Fruit fly (Drosophila melanogaster) whole organism, embryonic: ENCODE results near the gene cindr.

Source experiments
- Ada2b ChIP-seq: fragments of 200-800 bp; sonication (Bioruptor generic); IDR thresholded peaks from 2 replicates; pipeline ENCODE4 v1.3.6; 2022; ENCODE audit warnings: missing biosample characterization, missing genetic modification characterization
- B-H1 ChIP-seq: fragments of 200-800 bp; sonication (Bioruptor generic); IDR thresholded peaks from 3 replicates; pipeline ENCODE4 v1.3.6; 2022; ENCODE audit warnings: missing biosample characterization, missing genetic modification characterization
- CG10147 ChIP-seq: fragments of 200-800 bp; sonication (Bioruptor generic); optimal IDR thresholded peaks from 2 replicates; lab custom pipeline; 2019; ENCODE audit warnings: missing biosample characterization, mild to moderate bottlenecking, missing genetic modification characterization, moderate library complexity
- CG10654 ChIP-seq: fragments of 200-800 bp; sonication (Bioruptor generic); optimal IDR thresholded peaks from 2 replicates; lab custom pipeline; 2016; ENCODE audit warnings: missing biosample characterization, missing genetic modification characterization
- CG12769 ChIP-seq: fragments of 200-800 bp; sonication (Bioruptor generic); optimal IDR thresholded peaks from 2 replicates; lab custom pipeline; 2019; ENCODE audit warnings: missing biosample characterization, mild to moderate bottlenecking, missing genetic modification characterization, moderate library complexity
- CG12942 ChIP-seq: fragments of 200-800 bp; sonication (Bioruptor generic); optimal IDR thresholded peaks from 3 replicates; lab custom pipeline; 2016; ENCODE audit warnings: missing biosample characterization, missing genetic modification characterization
- CG15073 ChIP-seq: fragments of 200-800 bp; sonication (Bioruptor generic); optimal IDR thresholded peaks from 2 replicates; lab custom pipeline; 2016; ENCODE audit warnings: missing biosample characterization, missing genetic modification characterization
- CG17186 ChIP-seq: fragments of 200-800 bp; sonication (Bioruptor generic); optimal IDR thresholded peaks from 3 replicates; lab custom pipeline; 2017; ENCODE audit warnings: missing biosample characterization, missing genetic modification reagents, missing genetic modification characterization
- CG17829 ChIP-seq: fragments of 200-800 bp; optimal IDR thresholded peaks from 2 replicates; lab custom pipeline; 2019; ENCODE audit warnings: missing biosample characterization, mild to moderate bottlenecking, missing genetic modification characterization, moderate library complexity
- CG17912 ChIP-seq: fragments of 200-800 bp; sonication (Bioruptor generic); optimal IDR thresholded peaks from 2 replicates; lab custom pipeline; 2018; ENCODE audit warnings: missing biosample characterization, mild to moderate bottlenecking, missing genetic modification characterization
- CG18619 ChIP-seq: fragments of 200-800 bp; sonication (Bioruptor generic); optimal IDR thresholded peaks from 3 replicates; lab custom pipeline; 2017; ENCODE audit warnings: missing biosample characterization, mild to moderate bottlenecking, missing genetic modification characterization
- CG30020 ChIP-seq: fragments of 200-800 bp; optimal IDR thresholded peaks from 2 replicates; lab custom pipeline; 2019; ENCODE audit warnings: missing biosample characterization, mild to moderate bottlenecking, missing genetic modification characterization, moderate library complexity
- CG32767 ChIP-seq: fragments of 200-800 bp; sonication (Bioruptor generic); IDR thresholded peaks from 2 replicates; pipeline ENCODE4 v1.3.6; 2022; ENCODE audit warnings: missing biosample characterization, missing genetic modification characterization
- CG33213 ChIP-seq: fragments of 200-800 bp; sonication (Bioruptor generic); optimal IDR thresholded peaks from 3 replicates; lab custom pipeline; 2016; ENCODE audit warnings: missing biosample characterization, missing genetic modification characterization
- CG5180 ChIP-seq: fragments of 200-800 bp; sonication (Bioruptor generic); optimal IDR thresholded peaks from 3 replicates; lab custom pipeline; 2017; ENCODE audit warnings: missing biosample characterization, missing genetic modification characterization, mild to moderate bottlenecking, moderate library complexity, missing genetic modification reagents
- CG7271 ChIP-seq: fragments of 200-800 bp; sonication (Bioruptor generic); optimal IDR thresholded peaks from 2 replicates; lab custom pipeline; 2018; ENCODE audit warnings: missing biosample characterization, mild to moderate bottlenecking, missing genetic modification characterization, moderate library complexity
- CG8290 ChIP-seq, 3 experiments: fragments of 200-800 bp; sonication (Bioruptor generic); optimal IDR thresholded peaks; 2 replicates each; lab custom pipeline; 2016 to 2019; ENCODE audit warnings: missing biosample characterization in 3 of 3, missing genetic modification characterization in 3 of 3, mild to moderate bottlenecking in 2 of 3, moderate library complexity in 1 of 3
- Dip2 ChIP-seq: fragments of 200-800 bp; sonication (Bioruptor generic); IDR thresholded peaks from 2 replicates; pipeline ENCODE4 v1.3.6; 2022; ENCODE audit warnings: missing biosample characterization, missing genetic modification characterization
- Dll ChIP-seq: fragments of 200-800 bp; sonication (Bioruptor generic); IDR thresholded peaks from 4 replicates; pipeline ENCODE4 v1.3.6; 2022; ENCODE audit warnings: missing biosample characterization, missing genetic modification characterization; ENCODE audit not compliant: partially characterized antibody
- E2f2 ChIP-seq: fragments of 200-800 bp; sonication (Bioruptor generic); IDR thresholded peaks from 2 replicates; pipeline ENCODE4 v1.3.6; 2022; ENCODE audit warnings: missing biosample characterization, missing genetic modification characterization
- HLH54F ChIP-seq: fragments of 200-800 bp; sonication (Bioruptor generic); optimal IDR thresholded peaks from 3 replicates; lab custom pipeline; 2016; ENCODE audit warnings: missing biosample characterization, missing genetic modification characterization
- Hand ChIP-seq: fragments of 200-800 bp; sonication (Bioruptor generic); optimal IDR thresholded peaks from 2 replicates; lab custom pipeline; 2017; ENCODE audit warnings: mild to moderate bottlenecking, missing biosample characterization, missing genetic modification reagents, missing genetic modification characterization
- Hsf ChIP-seq: fragments of 200-800 bp; sonication (Bioruptor generic); optimal IDR thresholded peaks from 3 replicates; lab custom pipeline; 2016; ENCODE audit warnings: missing biosample characterization, missing genetic modification characterization
- Lhr ChIP-seq: fragments of 200-800 bp; sonication (Bioruptor generic); optimal IDR thresholded peaks from 3 replicates; lab custom pipeline; 2017; ENCODE audit warnings: mild to moderate bottlenecking, missing biosample characterization, missing genetic modification reagents, missing genetic modification characterization
- Max ChIP-seq: fragments of 200-800 bp; sonication (Bioruptor generic); optimal IDR thresholded peaks from 2 replicates; lab custom pipeline; 2016; ENCODE audit warnings: missing biosample characterization, mild to moderate bottlenecking, missing genetic modification characterization
- Meics ChIP-seq: fragments of 200-800 bp; sonication (Bioruptor generic); optimal IDR thresholded peaks from 2 replicates; lab custom pipeline; 2017; ENCODE audit warnings: missing biosample characterization, mild to moderate bottlenecking, missing genetic modification characterization
- Sox102F ChIP-seq: fragments of 200-800 bp; sonication (Bioruptor generic); optimal IDR thresholded peaks from 2 replicates; lab custom pipeline; 2018; ENCODE audit warnings: missing biosample characterization, mild to moderate bottlenecking, missing genetic modification characterization, moderate library complexity
- abd-A ChIP-seq: fragments of 200-800 bp; sonication (Bioruptor generic); optimal IDR thresholded peaks from 3 replicates; lab custom pipeline; 2019; ENCODE audit warnings: missing biosample characterization, mild to moderate bottlenecking, missing genetic modification characterization, moderate library complexity
- bigmax ChIP-seq: fragments of 200-800 bp; sonication (Bioruptor generic); optimal IDR thresholded peaks from 2 replicates; lab custom pipeline; 2018; ENCODE audit warnings: missing biosample characterization, mild to moderate bottlenecking, missing genetic modification characterization
- btn ChIP-seq: fragments of 200-800 bp; sonication (Bioruptor generic); optimal IDR thresholded peaks from 2 replicates; lab custom pipeline; 2016; ENCODE audit warnings: missing biosample characterization, missing genetic modification characterization
- chinmo ChIP-seq: fragments of 200-800 bp; sonication (Bioruptor generic); IDR thresholded peaks from 4 replicates; pipeline ENCODE4 v1.3.6; 2022; ENCODE audit warnings: missing biosample characterization, missing genetic modification characterization; ENCODE audit not compliant: partially characterized antibody
- da ChIP-seq: fragments of 200-800 bp; sonication (Bioruptor generic); optimal IDR thresholded peaks from 2 replicates; lab custom pipeline; 2016; ENCODE audit warnings: missing biosample characterization, missing genetic modification characterization
- danr ChIP-seq: fragments of 200-800 bp; sonication (Bioruptor generic); IDR thresholded peaks from 2 replicates; pipeline ENCODE4 v1.3.6; 2022; ENCODE audit warnings: missing biosample characterization, missing genetic modification characterization
- disco-r ChIP-seq: fragments of 200-800 bp; sonication (Bioruptor generic); optimal IDR thresholded peaks from 2 replicates; lab custom pipeline; 2016; ENCODE audit warnings: missing biosample characterization, missing genetic modification characterization
- en ChIP-seq: fragments of 200-800 bp; sonication (Bioruptor generic); optimal IDR thresholded peaks from 2 replicates; lab custom pipeline; 2016; ENCODE audit warnings: missing biosample characterization, missing genetic modification characterization
- gcm ChIP-seq: fragments of 200-800 bp; sonication (Bioruptor generic); optimal IDR thresholded peaks from 2 replicates; lab custom pipeline; 2019; ENCODE audit warnings: missing biosample characterization, mild to moderate bottlenecking, missing genetic modification characterization, moderate library complexity
- gcm2 ChIP-seq: fragments of 200-800 bp; sonication (Bioruptor generic); optimal IDR thresholded peaks from 2 replicates; lab custom pipeline; 2016; ENCODE audit warnings: missing biosample characterization, missing genetic modification characterization
- grn ChIP-seq: fragments of 200-800 bp; sonication (Bioruptor generic); optimal IDR thresholded peaks from 3 replicates; lab custom pipeline; 2017; ENCODE audit warnings: missing biosample characterization, missing genetic modification characterization
- inv ChIP-seq: fragments of 200-800 bp; sonication (Bioruptor generic); IDR thresholded peaks from 2 replicates; pipeline ENCODE4 v1.3.6; 2022; ENCODE audit warnings: missing biosample characterization, missing genetic modification characterization; ENCODE audit not compliant: partially characterized antibody
- jigr1 ChIP-seq: fragments of 200-800 bp; sonication (Bioruptor generic); IDR thresholded peaks from 3 replicates; pipeline ENCODE4 v1.3.6; 2022; ENCODE audit warnings: missing biosample characterization, missing genetic modification characterization
- kah ChIP-seq: fragments of 200-800 bp; sonication (Bioruptor generic); optimal IDR thresholded peaks from 2 replicates; lab custom pipeline; 2018; ENCODE audit warnings: missing biosample characterization, mild to moderate bottlenecking, missing genetic modification characterization
- lbe ChIP-seq: fragments of 200-800 bp; sonication (Bioruptor generic); optimal IDR thresholded peaks from 2 replicates; lab custom pipeline; 2016; ENCODE audit warnings: missing biosample characterization, mild to moderate bottlenecking, missing genetic modification characterization
- nerfin-2 ChIP-seq: fragments of 200-800 bp; sonication (Bioruptor generic); IDR thresholded peaks from 2 replicates; pipeline ENCODE4 v1.3.6; 2022; ENCODE audit warnings: missing biosample characterization, missing genetic modification characterization; ENCODE audit not compliant: partially characterized antibody
- oc ChIP-seq: fragments of 200-800 bp; sonication (Bioruptor generic); optimal IDR thresholded peaks from 2 replicates; lab custom pipeline; 2018; ENCODE audit warnings: missing biosample characterization, mild to moderate bottlenecking, missing genetic modification characterization, moderate library complexity
- slbo ChIP-seq: fragments of 200-800 bp; sonication (Bioruptor generic); IDR thresholded peaks from 2 replicates; pipeline ENCODE4 v1.3.6; 2022; ENCODE audit warnings: missing biosample characterization, missing genetic modification characterization
- sob ChIP-seq: fragments of 200-800 bp; sonication (Bioruptor generic); IDR thresholded peaks from 2 replicates; pipeline ENCODE4 v1.3.6; 2022; ENCODE audit warnings: missing biosample characterization, missing genetic modification characterization
- stc ChIP-seq: fragments of 200-800 bp; sonication (Bioruptor generic); IDR thresholded peaks from 2 replicates; pipeline ENCODE4 v1.3.6; 2022; ENCODE audit warnings: missing biosample characterization, missing genetic modification characterization
- tio ChIP-seq: fragments of 200-800 bp; sonication (Bioruptor generic); optimal IDR thresholded peaks from 2 replicates; lab custom pipeline; 2017; ENCODE audit warnings: missing biosample characterization, missing genetic modification characterization, inconsistent platforms
- unc-4 ChIP-seq: fragments of 200-800 bp; sonication (Bioruptor generic); IDR thresholded peaks from 2 replicates; pipeline ENCODE4 v1.3.6; 2022; ENCODE audit warnings: missing biosample characterization, missing genetic modification characterization; ENCODE audit not compliant: partially characterized antibody
- wor ChIP-seq: fragments of 200-800 bp; sonication (Bioruptor generic); IDR thresholded peaks from 2 replicates; pipeline ENCODE4 v1.3.6; 2022; ENCODE audit warnings: missing biosample characterization, missing genetic modification characterization

Gene cindr

dm6 chr3R:30766922-30767504 is 41.4 kb upstream of the cindr start (continued):
- TF ChIP-seq btn, result no peak
- TF ChIP-seq disco-r, result no peak
- peak; percentile 15 for TF ChIP-seq CG17186 (GFP tag; lab: Kevin White, UChicago)
- TF ChIP-seq stc (GFP tag; lab: Robert Waterston, UW), result no peak
- no peak for TF ChIP-seq Meics (GFP tag; lab: Kevin White, UChicago)
- no peak for TF ChIP-seq en (GFP tag; lab: Kevin White, UChicago)
- peak; percentile 1 for TF ChIP-seq CG10654
- TF ChIP-seq gcm, result no peak
- TF ChIP-seq chinmo (GFP tag; lab: Robert Waterston, UW), result no peak
- no peak for TF ChIP-seq Hsf
- no peak for TF ChIP-seq HLH54F (GFP tag; lab: Kevin White, UChicago)
- TF ChIP-seq slbo, result no peak
- TF ChIP-seq Sox102F (GFP tag; lab: Kevin White, UChicago), result no peak
- no peak for TF ChIP-seq CG12942 (GFP tag; lab: Kevin White, UChicago)
- no peak for TF ChIP-seq nerfin-2 (GFP tag; lab: Robert Waterston, UW)
- TF ChIP-seq CG30020 (tag; lab: Kevin White, UChicago), result no peak
- TF ChIP-seq danr (GFP tag; lab: Robert Waterston, UW), result no peak
- no peak for TF ChIP-seq Ada2b (GFP tag; lab: Robert Waterston, UW)
- TF ChIP-seq CG18619 (GFP tag; lab: Kevin White, UChicago), result no peak
- no peak for TF ChIP-seq CG10147
- peak; percentile 12 for TF ChIP-seq CG33213 (GFP tag; lab: Kevin White, UChicago)
- no peak for TF ChIP-seq CG17912 (GFP tag; lab: Kevin White, UChicago)
- TF ChIP-seq CG7271 (tag; lab: Kevin White, UChicago), result peak; percentile 34
- no peak for TF ChIP-seq CG32767 (GFP tag; lab: Robert Waterston, UW)
- no peak for TF ChIP-seq tio
- no peak for TF ChIP-seq CG8290 (GFP tag; optimal IDR thresholded peaks at IDR 0.05; lab: Kevin White, UChicago)
- peak in 1 of 2 experiments; percentile 10 for TF ChIP-seq CG8290 (tag; optimal IDR thresholded peaks at IDR 0.05; lab: Kevin White, UChicago)
- TF ChIP-seq Max (GFP tag; lab: Kevin White, UChicago), result no peak
- no peak for TF ChIP-seq lbe (GFP tag; lab: Kevin White, UChicago)
- TF ChIP-seq gcm2 (GFP tag; lab: Kevin White, UChicago), result no peak
- TF ChIP-seq Dip2 (GFP tag; lab: Robert Waterston, UW), result no peak
- TF ChIP-seq B-H1, result no peak
- no peak for TF ChIP-seq CG12769
- TF ChIP-seq unc-4 (GFP tag; lab: Robert Waterston, UW), result no peak
- TF ChIP-seq da (GFP tag; lab: Kevin White, UChicago), result no peak
- TF ChIP-seq CG15073, result no peak
- no peak for TF ChIP-seq CG17829 (tag; lab: Kevin White, UChicago)
- TF ChIP-seq Lhr (GFP tag; lab: Kevin White, UChicago), result no peak
- no peak for TF ChIP-seq sob
- peak; percentile 86 for TF ChIP-seq abd-A (tag; lab: Kevin White, UChicago)
- no peak for TF ChIP-seq jigr1 (GFP tag; lab: Robert Waterston, UW)
- no peak for TF ChIP-seq E2f2
- TF ChIP-seq Dll (GFP tag; lab: Robert Waterston, UW), result no peak
- TF ChIP-seq Hand, result no peak
- no peak for TF ChIP-seq bigmax
- TF ChIP-seq CG5180 (GFP tag; lab: Kevin White, UChicago), result no peak
- no peak for TF ChIP-seq wor (GFP tag; lab: Robert Waterston, UW)
- no peak for TF ChIP-seq inv (GFP tag; lab: Robert Waterston, UW)
- peak; percentile 15 for TF ChIP-seq kah (GFP tag; lab: Kevin White, UChicago)
- TF ChIP-seq grn (GFP tag; lab: Kevin White, UChicago), result no peak
- no peak for TF ChIP-seq oc
